Fruit fly (Drosophila melanogaster) Kc167 (cell line): ENCODE measurements around the gene CG14892.

ENCODE experiments used
- Sin3A ChIP-seq: fragments of >200 bp; optimal IDR thresholded peaks from 2 replicates; lab custom pipeline; 2018; ENCODE audit warnings: missing external identifiers
- h ChIP-seq: fragments of >200 bp; optimal IDR thresholded peaks from 3 replicates; lab custom pipeline; 2018; ENCODE audit warnings: missing external identifiers
- psq ChIP-seq: fragments of >200 bp; optimal IDR thresholded peaks from 2 replicates; lab custom pipeline; 2017; ENCODE audit warnings: missing external identifiers
- ttk ChIP-seq: sonication (Bioruptor generic); optimal IDR thresholded peaks from 2 replicates; lab custom pipeline; 2017; ENCODE audit warnings: missing external identifiers

DNA sequence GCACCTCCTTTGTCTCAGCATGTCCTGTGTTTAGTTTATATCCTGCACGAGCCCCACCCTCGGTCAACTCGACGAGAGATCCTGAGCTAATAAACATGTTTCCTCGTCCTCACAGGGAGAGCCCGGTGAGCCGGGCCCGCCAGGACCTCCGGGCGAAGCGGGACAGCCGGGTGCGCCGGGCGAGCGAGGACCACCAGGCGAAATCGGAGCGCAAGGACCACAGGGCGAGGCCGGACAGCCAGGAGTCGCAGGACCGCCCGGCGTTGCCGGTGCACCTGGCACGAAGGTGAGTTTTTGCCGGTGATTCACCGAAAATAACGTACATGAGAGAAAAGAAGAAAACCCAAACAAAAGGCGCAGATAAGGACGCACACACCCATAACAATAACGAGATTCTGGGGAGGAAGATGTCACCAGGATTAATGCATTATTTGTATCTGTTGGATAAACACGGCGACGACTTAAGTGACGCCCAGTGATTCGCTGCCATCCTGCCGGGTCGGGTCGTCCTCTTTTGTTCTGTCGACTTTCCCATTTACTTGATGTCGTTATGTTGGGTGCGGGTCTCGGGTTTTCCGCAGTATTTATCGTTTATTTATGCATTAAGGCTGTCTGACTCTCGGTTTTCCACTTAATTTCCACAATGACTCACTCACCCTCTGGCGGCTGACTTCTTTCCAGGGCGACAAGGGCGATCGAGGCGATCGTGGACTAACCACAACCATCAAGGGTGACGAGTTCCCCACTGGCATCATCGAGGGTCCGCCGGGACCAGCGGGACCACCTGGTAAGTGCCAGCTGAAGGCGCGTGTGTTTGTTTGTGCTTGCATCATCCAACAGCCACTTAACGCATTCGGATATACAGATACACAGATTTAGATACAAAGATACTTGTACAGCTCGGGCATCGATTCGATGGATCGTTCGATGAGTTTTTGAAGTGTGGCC is 42.3 kb upstream of the CG14892 start:
- TF ChIP-seq h (lab: Kevin White, UChicago) (no peak), Sin3A (no peak), psq (no peak), ttk (lab: Kevin White, UChicago) (no peak)
